Worm (Caenorhabditis elegans) whole organism, midembryonic: ENCODE results near the gene F10C1.8.

ENCODE experiments used
- flt-1 ChIP-seq: fragments of 200-800 bp; sonication (Bioruptor generic); IDR thresholded peaks from 2 replicates; pipeline ENCODE4 v1.3.6; 2022; ENCODE audit warnings: missing genetic modification characterization, missing compliant biosample characterization
- klf-2 ChIP-seq: fragments of 200-800 bp; sonication (Bioruptor generic); conservative IDR thresholded peaks from 2 replicates; pipeline ENCODE4 v1.3.6; 2022; ENCODE audit warnings: missing genetic modification reagents, missing genetic modification characterization, missing compliant biosample characterization
- med-1 ChIP-seq: sonication (generic microtip); optimal IDR thresholded peaks from 2 replicates; lab custom pipeline; 2017; ENCODE audit warnings: missing genetic modification characterization, mild to moderate bottlenecking, missing compliant biosample characterization, antibody characterized with exemption, missing genetic modification reagents; ENCODE audit not compliant: insufficient read depth
- tab-1 ChIP-seq: fragments of 200-800 bp; sonication (Bioruptor generic); IDR thresholded peaks from 2 replicates; pipeline ENCODE4 v1.3.6; 2022; ENCODE audit warnings: missing genetic modification characterization, missing compliant biosample characterization
- ztf-29 ChIP-seq: fragments of 200-800 bp; sonication (Bioruptor generic); IDR thresholded peaks from 2 replicates; pipeline ENCODE4 v1.3.6; 2022; ENCODE audit warnings: missing genetic modification reagents, missing genetic modification characterization, missing compliant biosample characterization

- no peak for TF ChIP-seq med-1 (GFP tag; lab: Kevin White, UChicago)
- TF ChIP-seq klf-2, result no peak
- TF ChIP-seq tab-1 (GFP tag; lab: Robert Waterston, UW), result no peak
- no peak for TF ChIP-seq flt-1 (GFP tag; lab: Robert Waterston, UW)
- no peak for TF ChIP-seq ztf-29 (GFP tag; lab: Robert Waterston, UW)
Measured at ce11 chrII:5754168-5754567, at the start of gene F10C1.8.
